Fruit fly (Drosophila melanogaster) whole organism, adult: Measurements from ENCODE around the gene fabp.
A peak's percentile ranks its signal among the peaks of the same experiment; 100 is the strongest.

ENCODE experiments used
- CG11617 ChIP-seq: fragments of 200-800 bp; sonication (Bioruptor generic); optimal IDR thresholded peaks from 2 replicates; lab custom pipeline; 2017; ENCODE audit warnings: mild to moderate bottlenecking, missing biosample characterization, missing genetic modification reagents, missing genetic modification characterization
- CG33017 ChIP-seq: fragments of 200-800 bp; sonication (Bioruptor generic); optimal IDR thresholded peaks from 2 replicates; lab custom pipeline; 2018; ENCODE audit warnings: missing biosample characterization, mild to moderate bottlenecking, missing genetic modification characterization, moderate library complexity
- CG5204 ChIP-seq: fragments of 200-800 bp; sonication (Bioruptor generic); optimal IDR thresholded peaks from 2 replicates; lab custom pipeline; 2016; ENCODE audit warnings: missing biosample characterization, missing genetic modification characterization
- CG7045 ChIP-seq: fragments of 200-800 bp; sonication (Bioruptor generic); optimal IDR thresholded peaks from 2 replicates; lab custom pipeline; 2017; ENCODE audit warnings: missing biosample characterization, mild to moderate bottlenecking, missing genetic modification characterization
- CG7101 ChIP-seq: fragments of 200-800 bp; sonication (Bioruptor generic); optimal IDR thresholded peaks from 2 replicates; lab custom pipeline; 2018; ENCODE audit warnings: missing biosample characterization, mild to moderate bottlenecking, missing genetic modification characterization, moderate library complexity
- Clk ChIP-seq: fragments of 200-800 bp; sonication (Bioruptor generic); optimal IDR thresholded peaks from 2 replicates; lab custom pipeline; 2017; ENCODE audit warnings: missing biosample characterization, missing genetic modification characterization
- Hr96 ChIP-seq: fragments of 200-800 bp; sonication (Bioruptor generic); optimal IDR thresholded peaks from 2 replicates; lab custom pipeline; 2016; ENCODE audit warnings: missing biosample characterization, missing genetic modification characterization
- cic ChIP-seq: fragments of 200-800 bp; sonication (Bioruptor generic); optimal IDR thresholded peaks from 2 replicates; lab custom pipeline; 2017; ENCODE audit warnings: missing biosample characterization, mild to moderate bottlenecking, missing genetic modification characterization, moderate library complexity
- kay ChIP-seq: fragments of 200-800 bp; sonication (Bioruptor generic); peaks from one replicate; lab custom pipeline; 2016; ENCODE audit warnings: missing biosample characterization, missing genetic modification characterization, borderline replicate concordance
- pad ChIP-seq: fragments of 200-800 bp; sonication (Bioruptor generic); optimal IDR thresholded peaks from 3 replicates; lab custom pipeline; 2017; ENCODE audit warnings: missing biosample characterization, missing genetic modification characterization, mild to moderate bottlenecking, moderate library complexity, missing genetic modification reagents
- tj ChIP-seq: fragments of 200-800 bp; sonication (Bioruptor generic); optimal IDR thresholded peaks from 3 replicates; lab custom pipeline; 2017; ENCODE audit warnings: missing biosample characterization, mild to moderate bottlenecking, missing genetic modification characterization, moderate library complexity
- toe ChIP-seq: fragments of 200-800 bp; sonication (Bioruptor generic); optimal IDR thresholded peaks from 2 replicates; lab custom pipeline; 2016; ENCODE audit warnings: missing biosample characterization, missing genetic modification characterization

DNA sequence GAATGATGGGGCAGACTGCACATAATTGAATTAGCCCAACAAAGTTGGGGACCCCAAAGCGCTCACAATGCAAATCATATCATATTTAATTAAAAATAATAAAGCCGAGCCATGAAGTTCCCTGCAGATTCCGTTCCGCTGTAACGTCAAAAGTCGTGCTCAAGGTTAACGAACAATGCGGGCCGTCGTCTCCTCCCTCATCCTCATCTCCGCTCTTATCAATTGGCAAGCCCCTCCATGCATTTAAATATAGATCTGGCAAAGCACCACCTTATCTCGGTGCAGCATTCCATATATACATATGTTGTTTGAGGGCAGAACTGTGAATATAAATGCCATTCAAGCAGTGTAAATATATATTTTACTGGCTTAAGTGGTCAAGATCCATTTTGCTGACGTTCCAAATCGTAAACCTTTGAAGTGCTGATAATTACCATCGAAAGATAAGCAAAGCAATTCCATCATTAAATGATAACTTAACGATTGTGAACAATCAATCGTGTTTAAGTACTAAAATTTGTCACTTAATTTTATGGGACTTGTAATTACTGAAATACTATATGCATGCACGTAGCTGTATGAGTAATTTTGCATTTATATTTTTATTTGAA, 2.0 kb downstream of the fabp start:
- TF ChIP-seq pad (GFP tag; lab: Kevin White, UChicago) (peak; percentile 24), Clk (GFP tag; lab: Kevin White, UChicago) (no peak), Hr96 (GFP tag; lab: Kevin White, UChicago) (no peak), CG11617 (GFP tag; lab: Kevin White, UChicago) (no peak), cic (GFP tag; lab: Kevin White, UChicago) (peak; percentile 19), CG33017 (tag; lab: Kevin White, UChicago) (no peak), toe (no peak), kay (GFP tag; lab: Kevin White, UChicago) (peak; percentile 90), tj (GFP tag; lab: Kevin White, UChicago) (peak; percentile 55), CG7101 (tag; lab: Kevin White, UChicago) (no peak), CG5204 (GFP tag; lab: Kevin White, UChicago) (no peak), CG7045 (GFP tag; lab: Kevin White, UChicago) (no peak)
